Fruit fly (Drosophila melanogaster): Measurements from ENCODE around the gene RhoGEF3.

The RhoGEF3 gene

dm6 chr3L:246644-247199 is 30.5 kb upstream of the RhoGEF3 start (continued):
- no peak for TF ChIP-seq gt (GFP tag; IDR thresholded peaks at IDR 0.05)
- no peak for TF ChIP-seq Gsc (GFP tag; IDR thresholded peaks at IDR 0.05)
- no peak for TF ChIP-seq z (GFP tag; IDR thresholded peaks at IDR 0.05)
- peak; percentile 80 for TF ChIP-seq CG7963 (GFP tag; IDR thresholded peaks at IDR 0.05; ENCODE audit: partially characterized antibody)
- no peak for TF ChIP-seq CG12219 (GFP tag; optimal IDR thresholded peaks at IDR 0.05)
- TF ChIP-seq cg (GFP tag; optimal IDR thresholded peaks at IDR 0.05): peak; percentile 85
- no peak for TF ChIP-seq CG12071 (GFP tag; optimal IDR thresholded peaks at IDR 0.05)
- peak; percentile 26 for TF ChIP-seq nom (GFP tag; optimal IDR thresholded peaks at IDR 0.05)
- no peak for TF ChIP-seq sr (GFP tag; IDR thresholded peaks at IDR 0.05)
- TF ChIP-seq Asciz (GFP tag; optimal IDR thresholded peaks at IDR 0.05): no peak
- TF ChIP-seq Lhr (GFP tag; optimal IDR thresholded peaks at IDR 0.05): peak; percentile 83
- TF ChIP-seq PHDP (tag; optimal IDR thresholded peaks at IDR 0.05): no peak
- no peak for TF ChIP-seq pnt (GFP tag; optimal IDR thresholded peaks at IDR 0.05)
- no peak for TF ChIP-seq CG11696 (GFP tag; IDR thresholded peaks at IDR 0.05)
- TF ChIP-seq CG12299 (tag; optimal IDR thresholded peaks at IDR 0.05): no peak
- no peak for TF ChIP-seq CG7271 (tag; optimal IDR thresholded peaks at IDR 0.05)
- TF ChIP-seq CG4360 (GFP tag; IDR thresholded peaks at IDR 0.05): no peak
- TF ChIP-seq CG10462 (GFP tag; optimal IDR thresholded peaks at IDR 0.05): no peak
- TF ChIP-seq CG8924 (tag; optimal IDR thresholded peaks at IDR 0.05): no peak
- TF ChIP-seq tap (tag; optimal IDR thresholded peaks at IDR 0.05): no peak
- TF ChIP-seq Dp (GFP tag; optimal IDR thresholded peaks at IDR 0.05): peak; percentile 89
- no peak for TF ChIP-seq CG43689 (GFP tag; IDR thresholded peaks at IDR 0.05)
- no peak for TF ChIP-seq Kr (GFP tag; optimal IDR thresholded peaks at IDR 0.05)
- no peak for TF ChIP-seq emc (GFP tag; optimal IDR thresholded peaks at IDR 0.05)
- TF ChIP-seq sd (tag; optimal IDR thresholded peaks at IDR 0.05): no peak
- no peak for TF ChIP-seq CG10147 (GFP tag; optimal IDR thresholded peaks at IDR 0.05)
- no peak for TF ChIP-seq gem (tag; optimal IDR thresholded peaks at IDR 0.05)
- TF ChIP-seq lbe (GFP tag; optimal IDR thresholded peaks at IDR 0.05): peak; percentile 38
- TF ChIP-seq Xrp1 (GFP tag; IDR thresholded peaks at IDR 0.05): 0 out of 2 replicates have a peak, but pooled peaks have one; percentile 14
- no peak for TF ChIP-seq bcd (GFP tag; optimal IDR thresholded peaks at IDR 0.05)
- peak; percentile 19 for TF ChIP-seq CG10979 (tag; optimal IDR thresholded peaks at IDR 0.05)
- no peak for TF ChIP-seq Gug (GFP tag; IDR thresholded peaks at IDR 0.05)
- TF ChIP-seq Hr3 (GFP tag; optimal IDR thresholded peaks at IDR 0.05): peak; percentile 2
- no peak for TF ChIP-seq CG9932 (GFP tag; IDR thresholded peaks at IDR 0.05)
- TF ChIP-seq CG4707 (GFP tag; optimal IDR thresholded peaks at IDR 0.05): no peak
- TF ChIP-seq ci (GFP tag; IDR thresholded peaks at IDR 0.05): peak; percentile 84
- TF ChIP-seq pho (GFP tag; optimal IDR thresholded peaks at IDR 0.05): peak; percentile 73
- TF ChIP-seq sna (GFP tag; IDR thresholded peaks at IDR 0.05; ENCODE audit: partially characterized antibody): peak; percentile 51; the same call in 1 of the 2 replicates
- TF ChIP-seq CG9609 (GFP tag; optimal IDR thresholded peaks at IDR 0.05): peak; percentile 54
- peak; percentile 48 to 54 for TF ChIP-seq chif (GFP tag; optimal IDR thresholded peaks at IDR 0.05)
- no peak for TF ChIP-seq Sry-β (GFP tag; optimal IDR thresholded peaks at IDR 0.05)
- TF ChIP-seq CG7987 (GFP tag; optimal IDR thresholded peaks at IDR 0.05): peak; percentile 83
- TF ChIP-seq CG6689 (GFP tag; IDR thresholded peaks at IDR 0.05): no peak
- no peak for TF ChIP-seq CG6272 (GFP tag; IDR thresholded peaks at IDR 0.05)
- no peak for TF ChIP-seq CG18262 (tag; optimal IDR thresholded peaks at IDR 0.05)
- peak; percentile 44 for TF ChIP-seq twi (tag; optimal IDR thresholded peaks at IDR 0.05)
- TF ChIP-seq da (GFP tag; optimal IDR thresholded peaks at IDR 0.05): peak; percentile 43
- TF ChIP-seq CG3995 (GFP tag; optimal IDR thresholded peaks at IDR 0.05): peak; percentile 20
- TF ChIP-seq CG3163 (GFP tag; optimal IDR thresholded peaks at IDR 0.05): no peak
- no peak for TF ChIP-seq CG15269 (tag; optimal IDR thresholded peaks at IDR 0.05)
- peak; percentile 34; the same call in 1 of the 3 replicates for TF ChIP-seq tgo (GFP tag; IDR thresholded peaks at IDR 0.05)

Measured in whole organism, embryonic.